Worm (Caenorhabditis elegans) whole organism, early embryonic: Measurements from ENCODE around the gene K12D12.5.

Experiments
- B0310.2 ChIP-seq: sonication (generic microtip); optimal IDR thresholded peaks from 2 replicates; lab custom pipeline; 2016; ENCODE audit warnings: mild to moderate bottlenecking, missing genetic modification characterization, missing compliant biosample characterization
- aly-1 ChIP-seq: sonication (generic microtip); optimal IDR thresholded peaks from 2 replicates; lab custom pipeline; 2016; ENCODE audit warnings: missing genetic modification characterization, missing compliant biosample characterization
- ama-1 ChIP-seq: fragments of 150-350 bp; optimal IDR thresholded peaks from 2 replicates; lab custom pipeline; 2014
- flt-1 ChIP-seq: fragments of 200-800 bp; sonication (Bioruptor generic); IDR thresholded peaks from 2 replicates; pipeline ENCODE4 v1.3.6; 2022; ENCODE audit warnings: missing genetic modification characterization, missing compliant biosample characterization
- hmbx-1 ChIP-seq: sonication (generic microtip); optimal IDR thresholded peaks from 2 replicates; lab custom pipeline; 2016; ENCODE audit warnings: mild to moderate bottlenecking, missing genetic modification characterization, missing compliant biosample characterization
- hmg-4 ChIP-seq: fragments of 200-800 bp; sonication (Bioruptor generic); optimal IDR thresholded peaks from 2 replicates; lab custom pipeline; 2018; ENCODE audit warnings: mild to moderate bottlenecking, missing genetic modification characterization, missing compliant biosample characterization
- hnd-1 ChIP-seq: sonication (generic microtip); optimal IDR thresholded peaks from 2 replicates; lab custom pipeline; 2016; ENCODE audit warnings: missing genetic modification characterization, missing compliant biosample characterization
- pes-1 ChIP-seq: fragments of 200-800 bp; sonication (Bioruptor generic); IDR thresholded peaks from 2 replicates; pipeline ENCODE4 v1.3.6; 2022; ENCODE audit warnings: missing genetic modification reagents, missing genetic modification characterization, missing compliant biosample characterization
- scrt-1 ChIP-seq: fragments of 200-800 bp; sonication (Bioruptor generic); IDR thresholded peaks from 2 replicates; pipeline ENCODE4 v1.3.6; 2022; ENCODE audit warnings: missing genetic modification characterization, missing compliant biosample characterization
- tbx-11 ChIP-seq: fragments of 200-800 bp; sonication (Bioruptor generic); IDR thresholded peaks from 2 replicates; pipeline ENCODE4 v1.3.6; 2022; ENCODE audit warnings: missing genetic modification characterization, missing compliant biosample characterization
- tra-4 ChIP-seq: sonication (generic microtip); optimal IDR thresholded peaks from 2 replicates; lab custom pipeline; 2017; ENCODE audit warnings: missing genetic modification characterization, missing compliant biosample characterization

DNA sequence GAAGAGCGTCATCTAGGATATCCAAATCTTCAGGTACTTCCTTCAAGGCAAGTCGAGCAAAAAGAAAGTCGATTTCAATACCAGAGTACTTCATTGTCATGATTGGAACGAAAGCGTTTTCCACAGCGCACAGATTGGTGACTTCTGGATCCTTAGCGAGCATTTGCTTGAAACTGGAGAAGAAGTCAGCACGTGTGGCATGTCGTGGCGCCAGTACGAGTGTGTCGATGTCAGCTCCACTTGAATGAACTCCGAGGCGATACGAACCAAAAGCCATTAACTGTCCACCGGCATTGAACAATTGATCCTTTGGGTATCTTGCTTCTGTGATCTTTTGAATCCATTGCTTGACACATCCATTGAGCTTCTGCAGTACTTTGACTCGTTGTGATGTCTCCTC lies 44.8 kb upstream of the K12D12.5 start:
- TF ChIP-seq hmbx-1 (tag; lab: Kevin White, UChicago), result no peak
- no peak for TF ChIP-seq ama-1 (lab: Kevin White, UChicago)
- TF ChIP-seq B0310.2 (tag; lab: Kevin White, UChicago), result no peak
- TF ChIP-seq pes-1 (GFP tag; lab: Robert Waterston, UW), result no peak
- TF ChIP-seq hnd-1 (tag; lab: Kevin White, UChicago), result no peak
- no peak for TF ChIP-seq hmg-4
- no peak for TF ChIP-seq aly-1 (tag; lab: Kevin White, UChicago)
- no peak for TF ChIP-seq tra-4
- TF ChIP-seq tbx-11 (GFP tag; lab: Robert Waterston, UW), result no peak
- no peak for TF ChIP-seq scrt-1
- no peak for TF ChIP-seq flt-1 (GFP tag; lab: Robert Waterston, UW)
